Worm (Caenorhabditis elegans) whole organism, L2 larva: ENCODE results near the gene gfi-3.

Source experiments
- R02D3.7 ChIP-seq: fragments of 150-350 bp; optimal IDR thresholded peaks from 2 replicates; lab custom pipeline; 2014; ENCODE audit warnings: missing biosample characterization, missing genetic modification characterization
- Y55F3AM.14 ChIP-seq: fragments of 200-800 bp; sonication (Bioruptor generic); optimal IDR thresholded peaks from 2 replicates; lab custom pipeline; 2018; ENCODE audit warnings: mild to moderate bottlenecking, missing genetic modification characterization, missing compliant biosample characterization
- ama-1 ChIP-seq: fragments of 150-350 bp; optimal IDR thresholded peaks from 2 replicates; lab custom pipeline; 2018; ENCODE audit warnings: inconsistent platforms
- fos-1 ChIP-seq: fragments of 150-350 bp; optimal IDR thresholded peaks from 2 replicates; lab custom pipeline; 2014; ENCODE audit warnings: missing biosample characterization, missing genetic modification characterization

ce11 chrX:14447910-14448309, 32.5 kb upstream of the gfi-3 start, which contains the start of gene jmjd-3.2:
- TF ChIP-seq ama-1 (lab: Kevin White, UChicago) = no peak
- TF ChIP-seq Y55F3AM.14 (GFP tag; lab: Kevin White, UChicago) = no peak
- no peak for TF ChIP-seq R02D3.7 (tag; lab: Kevin White, UChicago)
- no peak for TF ChIP-seq fos-1 (tag; lab: Kevin White, UChicago)
